Worm (Caenorhabditis elegans): Measurements from ENCODE around the gene unc-9.
A peak's percentile ranks its signal among the peaks of the same experiment; 100 is the strongest.

unc-9 gene

DNA sequence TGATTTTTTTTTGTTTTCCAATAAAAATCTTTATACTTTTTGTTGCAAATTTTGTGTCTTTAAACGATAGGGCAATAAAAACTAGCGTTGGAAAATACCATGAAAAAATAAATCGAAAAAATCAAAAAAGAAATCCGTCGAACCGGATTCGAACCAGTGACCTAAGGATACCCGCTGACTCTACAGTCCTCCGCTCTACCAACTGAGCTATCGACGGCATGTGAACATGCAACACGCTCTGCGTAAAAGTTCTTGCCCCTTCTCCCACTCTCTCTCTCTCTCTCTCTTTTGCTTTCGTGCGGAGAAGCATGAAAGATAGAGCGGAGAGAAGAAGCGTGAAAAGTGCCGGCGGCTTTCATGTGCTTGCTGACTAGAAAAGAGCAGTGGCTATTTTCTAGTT lies 63.0 kb downstream of the unc-9 start:
- peak; percentile 76 for TF ChIP-seq php-3 (GFP tag; IDR thresholded peaks at IDR 0.05)
- TF ChIP-seq hif-1 (tag; optimal IDR thresholded peaks at IDR 0.05): peak; percentile 33 to 51
- TF ChIP-seq F10B5.3 (tag; optimal IDR thresholded peaks at IDR 0.05): peak; percentile 53
- peak; percentile 76 for TF ChIP-seq ztf-7 (tag; optimal IDR thresholded peaks at IDR 0.05)
- peak; percentile 62; the same call in 1 of the 2 replicates for TF ChIP-seq Y105C5A.15 (GFP tag; IDR thresholded peaks at IDR 0.05)
- TF ChIP-seq nhr-77 (tag; optimal IDR thresholded peaks at IDR 0.05): peak; percentile 22
- 0 out of 2 replicates have a peak, but pooled peaks have one; percentile 31 for TF ChIP-seq daf-19 (GFP tag; conservative IDR thresholded peaks at IDR 0.05)
- peak; percentile 91 for TF ChIP-seq F44E2.7 (GFP tag; IDR thresholded peaks at IDR 0.05)
- no peak for TF ChIP-seq zag-1 (tag; optimal IDR thresholded peaks at IDR 0.05)
- TF ChIP-seq madf-5 (GFP tag; IDR thresholded peaks at IDR 0.05): peak; percentile 54 to 81; a peak in 2 of 4 replicates
- 0 out of 2 replicates have a peak, but pooled peaks have one; percentile 71 for TF ChIP-seq nhr-42 (GFP tag; IDR thresholded peaks at IDR 0.05)
- no peak for TF ChIP-seq nhr-25 (tag; optimal IDR thresholded peaks at IDR 0.05; ENCODE audit: borderline replicate concordance, insufficient read depth)
- peak; percentile 71 for TF ChIP-seq dmd-6 (GFP tag; IDR thresholded peaks at IDR 0.05)
- no peak for TF ChIP-seq dpl-1 (GFP tag; optimal IDR thresholded peaks at IDR 0.05)
- TF ChIP-seq T20F7.1 (GFP tag; optimal IDR thresholded peaks at IDR 0.05): no peak
- TF ChIP-seq nhr-11 (tag; optimal IDR thresholded peaks at IDR 0.05): no peak
- TF ChIP-seq hlh-11 (tag; optimal IDR thresholded peaks at IDR 0.05): peak; percentile 41
- TF ChIP-seq lin-29 (GFP tag; IDR thresholded peaks at IDR 0.05): peak; percentile 74; the same call in 1 of the 2 replicates
- no peak for TF ChIP-seq tag-97 (GFP tag; IDR thresholded peaks at IDR 0.05)
- peak; percentile 59; the same call in 1 of the 2 replicates for TF ChIP-seq ceh-20 (GFP tag; IDR thresholded peaks at IDR 0.05)
- no peak for TF ChIP-seq ama-1 (optimal IDR thresholded peaks at IDR 0.05)
- peak; percentile 83 for TF ChIP-seq mdt-29 (GFP tag; IDR thresholded peaks at IDR 0.05)
- no peak for TF ChIP-seq fos-1 (tag; optimal IDR thresholded peaks at IDR 0.05)
- TF ChIP-seq pha-4 (GFP tag; IDR thresholded peaks at IDR 0.05): peak; percentile 89
- TF ChIP-seq pha-4 (tag; optimal IDR thresholded peaks at IDR 0.05): no peak
- TF ChIP-seq lin-39 (tag; optimal IDR thresholded peaks at IDR 0.05): no peak
- peak; percentile 22 to 72 for TF ChIP-seq mdl-1 (tag; optimal IDR thresholded peaks at IDR 0.05)
- TF ChIP-seq nhr-6 (tag; optimal IDR thresholded peaks at IDR 0.05): no peak
- no peak for TF ChIP-seq lin-38 (GFP tag; IDR thresholded peaks at IDR 0.05)
- TF ChIP-seq mxl-2 (GFP tag; conservative IDR thresholded peaks at IDR 0.05): peak; percentile 79; the same call in 1 of the 2 replicates
- TF ChIP-seq nhr-76 (tag; optimal IDR thresholded peaks at IDR 0.05): no peak
- TF ChIP-seq nhr-111 (GFP tag; optimal IDR thresholded peaks at IDR 0.05): peak; percentile 61
- TF ChIP-seq set-16 (GFP tag; IDR thresholded peaks at IDR 0.05): no peak
- TF ChIP-seq ces-1 (GFP tag; optimal IDR thresholded peaks at IDR 0.05): no peak
- TF ChIP-seq unc-62 (GFP tag; optimal IDR thresholded peaks at IDR 0.05 in 1 of 2): peak in 1 of 2 experiments; percentile 78
- TF ChIP-seq unc-62 (tag; optimal IDR thresholded peaks at IDR 0.05): no peak
- peak; percentile 89 for TF ChIP-seq snpc-1.2 (GFP tag; IDR thresholded peaks at IDR 0.05)
- TF ChIP-seq skn-1 (tag; optimal IDR thresholded peaks at IDR 0.05): no peak
- TF ChIP-seq hlh-30 (tag; optimal IDR thresholded peaks at IDR 0.05; ENCODE audit: insufficient read depth): peak; percentile 70
- peak; percentile 75 for TF ChIP-seq Y48G9A.11 (GFP tag; IDR thresholded peaks at IDR 0.05)
- TF ChIP-seq lir-3 (tag; optimal IDR thresholded peaks at IDR 0.05): peak; percentile 70
- peak; percentile 54 for TF ChIP-seq mxl-3 (GFP tag; optimal IDR thresholded peaks at IDR 0.05)
- TF ChIP-seq attf-4 (tag; optimal IDR thresholded peaks at IDR 0.05): no peak
- no peak for TF ChIP-seq cey-2 (tag; optimal IDR thresholded peaks at IDR 0.05; ENCODE audit: borderline replicate concordance, insufficient read depth)
- peak; percentile 59 for TF ChIP-seq F37D6.2 (tag; optimal IDR thresholded peaks at IDR 0.05)
- TF ChIP-seq snpc-4 (tag; optimal IDR thresholded peaks at IDR 0.05): no peak
- peak; percentile 32 for TF ChIP-seq jun-1 (tag; optimal IDR thresholded peaks at IDR 0.05)
- no peak for TF ChIP-seq nhr-237 (tag; optimal IDR thresholded peaks at IDR 0.05)
- TF ChIP-seq duxl-1 (tag; optimal IDR thresholded peaks at IDR 0.05; ENCODE audit: poor library complexity): peak; percentile 61
- TF ChIP-seq pqm-1 (tag; optimal IDR thresholded peaks at IDR 0.05): no peak
- TF ChIP-seq lsy-2 (tag; optimal IDR thresholded peaks at IDR 0.05): no peak

Data from whole organism, L4 larva.